Fruit fly (Drosophila melanogaster) ovary, adult (tissue): ENCODE measurements around the gene eEF2.

Experiments
- CG17801 ChIP-seq: fragments of 200-800 bp; optimal IDR thresholded peaks from 2 replicates; lab custom pipeline; 2019; ENCODE audit warnings: missing biosample characterization, mild to moderate bottlenecking, missing genetic modification characterization, moderate library complexity; ENCODE audit not compliant: partially characterized antibody

eEF2 gene

DNA sequence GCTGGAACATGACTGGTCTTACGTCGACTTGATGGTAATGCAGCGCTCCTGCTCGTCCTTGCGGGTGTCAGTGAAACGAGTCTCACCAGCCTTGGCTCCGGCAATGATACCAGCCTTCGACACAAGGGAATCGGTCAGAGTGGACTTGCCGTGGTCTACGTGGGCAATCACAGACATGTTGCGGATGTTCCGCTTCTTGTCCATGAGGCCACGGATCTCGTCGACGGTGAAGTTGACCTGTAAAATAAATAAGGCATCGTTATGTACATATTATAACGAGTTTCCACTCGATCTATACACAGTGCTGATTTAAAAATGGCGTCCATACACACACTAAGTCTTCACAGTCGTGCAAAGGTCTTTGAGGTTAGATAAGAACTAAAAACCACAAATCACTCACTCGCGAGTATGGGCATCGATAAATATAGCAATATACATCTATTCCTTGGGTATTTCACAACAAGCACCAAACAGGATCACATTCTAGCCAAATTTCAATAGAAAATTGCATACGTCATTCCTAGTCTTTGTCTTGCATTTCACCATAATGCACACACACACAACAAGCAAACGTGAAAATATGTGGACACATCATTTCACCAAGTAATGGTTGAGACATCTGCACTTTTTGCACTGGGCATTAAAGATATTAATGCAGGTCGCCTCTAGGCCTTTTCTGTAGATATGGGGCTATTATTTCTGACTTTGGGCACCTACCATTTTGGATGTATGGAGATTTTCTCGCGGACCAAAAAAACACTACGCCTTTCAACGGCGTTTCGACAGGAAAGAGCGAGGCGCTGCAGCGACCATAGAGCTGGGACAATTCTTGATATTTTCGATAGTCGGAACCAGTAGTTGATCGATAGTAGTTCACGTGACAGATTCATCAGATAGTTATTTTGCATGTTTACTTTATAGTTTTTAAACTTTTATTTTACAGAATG lies at the start of gene eEF2:
TSS of gene eEF2 (minus strand) at position 843 of the 947 bp plus-strand sequence.
- TF ChIP-seq CG17801 (GFP tag; lab: Kevin White, UChicago), result peak; percentile 88

DNA sequence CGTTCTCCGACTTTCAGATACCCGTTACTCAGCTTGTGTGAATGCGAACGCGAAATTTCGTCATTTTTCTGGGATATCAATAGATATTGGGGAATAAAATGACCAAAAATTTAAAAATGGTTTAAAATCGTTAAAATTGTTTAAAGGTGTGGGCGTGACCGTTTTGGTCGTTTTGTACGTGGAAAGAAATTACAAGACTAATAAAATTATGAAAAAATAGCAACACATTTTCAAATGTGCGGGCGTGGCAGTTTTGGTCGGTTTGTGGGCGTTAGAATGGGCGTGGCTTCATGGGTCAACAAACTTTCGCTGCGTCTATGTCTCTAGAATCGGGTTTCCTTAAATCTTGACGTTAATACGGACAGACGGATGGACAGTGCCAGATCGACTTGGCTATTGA lies 44.1 kb upstream of the eEF2 start:
- no peak for TF ChIP-seq CG17801 (GFP tag; lab: Kevin White, UChicago)

DNA sequence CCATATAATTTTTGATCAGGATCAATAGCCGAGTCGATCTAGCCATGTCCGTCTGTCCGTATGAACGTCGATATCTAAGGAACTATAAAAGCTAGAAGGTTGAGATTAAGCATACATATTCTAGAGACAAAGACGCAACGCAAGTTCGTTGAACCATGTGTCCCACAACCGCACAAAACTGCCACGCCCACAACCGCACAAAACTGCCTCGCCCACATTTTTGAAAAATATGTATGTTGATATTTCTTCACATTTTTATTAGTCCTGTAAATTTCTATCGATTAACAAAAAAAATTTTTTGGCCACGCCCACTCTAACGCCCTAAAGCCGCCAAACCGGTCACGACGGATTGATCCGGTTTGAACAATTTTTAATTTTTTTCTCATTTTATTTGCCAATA lies 7.4 kb upstream of the eEF2 start:
- no peak for TF ChIP-seq CG17801 (GFP tag; lab: Kevin White, UChicago)

DNA sequence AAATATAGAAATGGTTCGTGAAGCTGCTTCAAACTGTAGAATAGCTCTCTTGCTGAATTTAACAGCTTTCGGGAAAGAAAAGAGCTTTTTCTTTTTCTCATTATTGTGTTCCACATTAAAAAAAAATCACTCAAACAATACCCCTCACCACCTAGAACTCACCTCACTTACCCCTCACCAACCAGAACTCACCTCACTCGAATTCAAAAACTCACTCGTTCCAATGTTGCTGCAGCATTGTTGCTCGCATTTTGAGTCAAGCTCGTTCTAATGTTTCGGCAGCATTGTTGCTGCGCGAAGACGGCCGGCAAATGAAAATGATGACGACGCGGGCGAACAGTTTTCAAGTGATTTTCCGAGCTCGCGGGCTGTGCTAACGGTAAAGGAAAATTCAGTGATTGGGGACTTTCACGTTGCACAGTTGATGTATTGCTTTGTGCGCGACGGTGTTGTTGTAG lies 1.8 kb upstream of the eEF2 start, which contains the start of gene nolo:
TSS of gene nolo (plus strand) at position 339 of the 458 bp plus-strand sequence.
- TF ChIP-seq CG17801 (GFP tag; lab: Kevin White, UChicago), result no peak

DNA sequence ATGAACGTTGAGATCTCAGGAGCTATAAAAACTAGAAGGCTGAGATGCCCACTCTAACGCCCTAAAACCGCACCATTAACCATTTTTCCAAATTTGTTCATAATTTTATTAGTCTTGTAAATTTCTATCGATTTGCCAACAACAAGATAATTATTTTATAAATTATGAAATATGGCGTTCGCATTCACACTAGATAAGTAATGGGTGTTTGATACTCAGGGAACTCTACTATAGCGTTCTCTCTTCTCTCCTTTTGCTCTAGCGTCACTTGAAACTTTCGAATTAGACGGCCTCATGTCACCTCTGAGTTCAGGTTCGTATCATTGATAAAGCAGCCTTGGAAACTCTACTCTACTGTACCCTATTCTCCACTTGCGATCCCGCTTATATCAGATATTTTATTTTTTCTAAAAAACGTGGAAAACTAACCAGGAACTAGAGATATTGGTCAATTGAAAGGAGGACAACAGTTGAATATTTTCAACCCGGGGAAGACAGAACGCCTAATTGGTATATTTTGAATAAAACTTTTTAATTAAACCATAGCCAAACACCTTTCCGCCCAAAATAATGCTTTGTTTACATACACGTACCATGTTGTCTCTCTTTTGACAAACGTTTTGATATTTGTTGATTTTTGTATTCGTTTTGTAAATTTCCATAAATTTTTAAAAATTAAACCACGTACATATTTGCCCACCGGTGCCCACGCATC lies 1.2 kb upstream of the eEF2 start:
- TF ChIP-seq CG17801 (GFP tag; lab: Kevin White, UChicago), result no peak

DNA sequence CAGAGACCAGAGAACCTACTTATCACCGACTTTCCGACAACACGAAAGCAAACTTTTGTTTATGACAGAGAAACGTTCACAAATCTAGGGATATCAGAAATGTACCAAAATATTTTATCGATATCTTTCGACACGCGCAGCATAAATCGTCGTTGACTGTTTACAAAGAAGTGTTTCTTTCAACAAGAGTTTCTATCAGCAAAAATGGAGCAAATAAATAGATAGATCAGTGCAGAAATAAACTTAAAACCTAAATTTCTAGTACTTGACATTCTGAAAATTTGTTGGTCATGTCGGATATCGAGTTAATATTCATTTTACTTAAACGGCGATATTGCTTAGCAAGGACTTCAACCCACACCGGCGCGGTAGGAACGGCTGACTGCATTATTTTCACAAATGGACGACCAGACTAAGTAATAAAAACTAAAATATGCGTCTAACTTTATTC lies 4.5 kb downstream of the eEF2 start, which contains the start of gene CG2225:
TSS of gene CG2225 (minus strand) at position 51 of the 451 bp plus-strand sequence.
- TF ChIP-seq CG17801 (GFP tag; lab: Kevin White, UChicago), result no peak

DNA sequence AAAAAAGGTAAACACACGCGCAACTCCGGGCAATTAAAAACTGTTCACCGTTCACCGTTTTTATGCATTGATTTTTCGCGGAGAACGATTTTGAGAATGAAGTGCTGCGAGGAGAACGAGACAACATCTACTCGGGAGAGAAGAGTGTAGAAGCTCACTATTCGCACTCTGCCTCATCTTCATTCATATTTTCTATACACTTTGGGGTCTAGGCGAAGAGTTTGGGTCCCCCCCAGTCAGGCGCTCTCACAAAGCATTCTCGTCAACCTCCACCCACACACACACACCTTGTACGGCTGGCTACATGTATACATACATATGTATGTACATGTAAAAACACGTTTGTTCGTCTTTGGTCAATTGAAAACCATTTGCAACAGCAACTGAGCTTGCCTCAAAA lies 5.4 kb downstream of the eEF2 start:
- TF ChIP-seq CG17801 (GFP tag; lab: Kevin White, UChicago), result no peak

DNA sequence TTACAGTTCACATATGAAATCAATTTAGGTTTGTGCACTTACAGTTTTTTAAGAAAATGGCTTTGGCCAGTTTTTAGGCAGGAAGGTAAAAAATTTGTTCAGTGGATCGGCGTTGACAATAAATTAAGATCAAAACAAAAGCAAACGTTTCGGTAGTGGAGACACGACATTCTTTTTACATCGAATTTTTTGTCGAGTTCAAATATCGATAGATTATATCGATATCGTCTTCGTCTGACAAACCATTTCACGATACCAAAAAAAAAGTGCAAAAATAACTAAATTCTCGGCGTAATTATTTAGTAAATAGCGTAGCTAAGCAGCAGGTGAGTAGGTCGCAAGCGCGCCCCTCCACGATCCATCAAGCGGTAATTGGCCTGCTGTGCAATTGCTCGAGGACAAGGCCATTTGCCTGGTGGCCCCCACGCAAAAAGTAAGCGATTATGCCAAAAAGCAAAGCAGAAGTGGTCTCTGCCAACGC lies 23.4 kb downstream of the eEF2 start, which contains the start of gene Cul2:
TSS of gene Cul2 (plus strand) at position 207 of the 481 bp plus-strand sequence.
- no peak for TF ChIP-seq CG17801 (GFP tag; lab: Kevin White, UChicago)

DNA sequence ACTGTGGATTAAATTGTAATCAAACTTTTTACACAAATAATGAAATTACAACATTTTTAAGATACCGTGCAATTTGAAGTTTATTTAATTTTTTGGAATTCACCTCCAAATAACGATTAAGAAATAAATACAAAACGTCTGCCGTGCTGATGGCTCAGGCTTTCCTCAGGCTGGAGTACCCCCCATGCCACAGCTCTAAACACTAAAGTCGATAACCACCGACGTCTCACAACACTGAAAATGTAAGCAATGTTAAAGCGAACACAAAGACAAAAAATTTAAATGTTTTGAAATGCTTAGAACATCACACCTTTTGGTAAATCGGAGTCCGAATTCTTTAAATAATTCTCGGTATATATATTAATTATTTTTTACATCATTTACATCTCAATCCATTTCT lies 24.5 kb downstream of the eEF2 start:
- TF ChIP-seq CG17801 (GFP tag; lab: Kevin White, UChicago), result peak; percentile 23

DNA sequence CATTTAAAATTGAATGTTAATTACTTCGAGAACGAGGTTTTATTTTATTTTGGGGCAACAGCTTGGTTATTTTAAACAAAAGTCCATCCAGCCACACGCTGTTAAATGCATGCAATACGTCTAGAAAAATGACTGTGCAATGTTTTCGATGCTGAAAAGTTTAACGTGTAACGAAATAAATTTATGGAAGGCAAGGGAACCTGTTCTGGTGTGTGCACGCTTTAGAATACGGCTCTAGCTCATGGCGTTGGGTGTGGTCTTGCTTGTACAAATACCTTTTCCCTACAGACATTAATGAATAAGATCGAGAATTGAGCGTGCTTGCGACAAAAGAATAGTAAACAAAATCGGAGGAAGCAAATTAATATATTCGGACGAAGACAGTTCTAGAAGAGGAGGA lies 33.2 kb downstream of the eEF2 start:
- no peak for TF ChIP-seq CG17801 (GFP tag; lab: Kevin White, UChicago)

DNA sequence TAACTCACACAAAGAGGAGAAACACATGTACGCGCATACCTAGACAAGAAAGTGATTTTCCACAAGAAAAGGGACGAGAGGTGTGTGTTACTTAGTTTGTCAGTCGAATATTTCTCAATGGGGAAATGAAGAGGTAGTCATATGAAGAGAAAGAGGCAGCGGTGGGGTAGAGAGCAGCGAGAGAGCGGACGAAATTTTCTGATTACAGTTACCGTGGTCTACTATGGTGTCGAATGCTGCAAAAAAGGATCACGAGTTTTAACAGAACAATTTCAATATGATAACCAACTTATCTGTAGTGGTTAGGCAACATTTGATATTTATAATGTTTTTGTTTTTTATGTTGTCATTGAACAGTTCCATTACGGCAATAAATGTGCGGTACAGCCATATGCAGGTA lies 49.1 kb downstream of the eEF2 start:
- no peak for TF ChIP-seq CG17801 (GFP tag; lab: Kevin White, UChicago)

DNA sequence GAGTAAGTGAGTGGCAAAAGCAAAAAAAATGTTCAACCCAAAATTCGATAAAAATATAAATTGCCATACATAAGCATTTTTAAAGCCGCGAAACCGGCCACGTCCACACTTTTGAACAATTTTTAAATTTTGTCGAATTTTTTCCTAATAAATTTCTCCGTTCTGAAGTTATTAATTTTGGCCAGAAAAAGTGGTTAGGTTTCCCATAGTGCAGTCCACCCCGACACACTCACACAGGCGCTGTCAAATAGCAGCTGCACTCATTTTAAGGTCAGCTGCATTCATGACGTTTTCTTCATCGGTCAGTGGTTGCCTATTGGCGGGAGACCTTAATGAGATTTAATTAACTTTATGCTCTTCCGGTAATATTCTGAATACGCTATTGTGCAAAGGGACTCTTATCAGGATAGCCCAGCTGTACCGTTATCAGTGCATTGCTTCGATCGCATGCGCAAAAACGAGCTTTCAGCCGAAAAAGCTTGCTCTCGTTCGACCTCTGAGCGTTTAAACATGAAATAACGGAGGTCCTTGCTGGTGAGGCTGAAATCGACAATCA lies 49.9 kb downstream of the eEF2 start, which contains the start of gene Ac3:
TSS of gene Ac3 (plus strand) at position 556 of the 556 bp plus-strand sequence.
- no peak for TF ChIP-seq CG17801 (GFP tag; lab: Kevin White, UChicago)

DNA sequence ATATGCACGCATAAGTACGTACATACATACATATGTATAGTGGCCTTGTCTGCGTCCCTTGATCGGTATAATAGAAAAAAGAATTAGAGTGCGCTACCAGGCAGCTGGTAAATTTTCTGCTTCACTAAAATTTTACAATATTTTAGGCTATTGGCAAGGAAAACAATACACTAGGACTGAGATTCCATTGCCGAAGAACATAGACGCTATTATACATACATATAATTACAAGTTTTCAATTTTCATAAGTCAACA lies 51.5 kb downstream of the eEF2 start:
- no peak for TF ChIP-seq CG17801 (GFP tag; lab: Kevin White, UChicago)

DNA sequence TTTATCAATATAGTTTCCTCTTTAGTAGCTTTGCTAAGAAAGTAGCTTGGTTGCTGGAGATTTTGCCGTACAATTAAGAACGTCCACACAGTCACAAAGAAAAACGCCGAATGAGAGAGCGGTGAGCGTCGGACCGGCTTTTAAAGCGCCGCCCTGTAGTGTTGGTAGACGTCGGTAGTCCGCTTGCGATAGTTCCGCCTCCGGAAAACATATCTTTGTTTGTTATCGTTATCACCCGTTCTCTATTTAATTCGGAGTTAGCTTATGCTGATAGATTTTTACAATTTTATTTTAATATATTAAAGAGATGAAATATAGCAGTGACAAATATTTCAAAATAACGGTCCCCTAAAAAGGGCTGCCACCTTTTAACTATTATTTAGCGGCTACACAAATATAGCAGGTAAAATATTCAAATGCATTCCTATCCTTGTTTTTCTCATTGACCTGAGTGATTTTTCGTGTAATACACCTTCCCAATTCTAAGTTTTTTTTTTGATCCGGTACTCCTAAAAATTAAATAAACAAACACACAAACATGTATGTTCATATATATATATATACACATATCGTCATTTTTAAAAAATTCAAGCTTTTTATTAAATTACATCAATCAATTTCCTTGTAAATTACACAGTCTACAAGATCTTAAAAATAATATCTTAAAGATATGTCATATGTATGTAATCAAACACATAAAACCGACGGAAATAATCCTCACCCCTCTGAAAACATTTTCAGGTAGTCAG lies 52.0 kb downstream of the eEF2 start, which contains the start of gene Df31:
TSS of gene Df31 (minus strand) at position 119 of the 749 bp plus-strand sequence.
- peak; percentile 58 for TF ChIP-seq CG17801 (GFP tag; lab: Kevin White, UChicago)
